Worm (Caenorhabditis elegans): Measurements from ENCODE around the gene Y77E11A.12.

Y77E11A.12 gene

DNA sequence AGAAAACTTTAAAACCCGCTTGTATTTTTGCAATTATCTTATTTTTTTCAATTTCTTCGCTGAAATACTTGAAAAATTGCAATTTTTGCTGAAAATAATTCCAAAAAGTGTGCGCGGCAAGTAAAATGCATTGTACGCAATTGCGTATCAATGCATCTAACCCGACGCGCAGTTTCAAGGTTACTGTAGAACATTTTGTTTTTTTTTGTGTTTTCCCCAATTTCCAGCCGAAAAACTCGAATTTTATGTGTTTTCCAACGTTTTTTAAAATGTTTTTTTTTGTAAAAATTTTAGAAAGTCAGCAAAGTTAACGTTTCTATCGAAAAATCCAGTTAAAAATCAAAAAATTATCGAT is 21.7 kb upstream of the Y77E11A.12 start:
- peak; percentile 44; the same call in 1 of the 2 replicates for TF ChIP-seq F33H1.4 (GFP tag; IDR thresholded peaks at IDR 0.05)
- TF ChIP-seq cebp-2 (GFP tag; IDR thresholded peaks at IDR 0.05) = no peak
- peak; percentile 75 for TF ChIP-seq madf-6 (GFP tag; IDR thresholded peaks at IDR 0.05)
- peak; percentile 77 for TF ChIP-seq athp-1 (tag; optimal IDR thresholded peaks at IDR 0.05)
- TF ChIP-seq xnd-1 (tag; optimal IDR thresholded peaks at IDR 0.05) = peak; percentile 67
- TF ChIP-seq C06A6.2 (GFP tag; conservative IDR thresholded peaks at IDR 0.05) = no peak
- TF ChIP-seq F39B2.1 (GFP tag; IDR thresholded peaks at IDR 0.05) = no peak
- TF ChIP-seq lsl-1 (GFP tag; optimal IDR thresholded peaks at IDR 0.05) = peak; percentile 82
- no peak for TF ChIP-seq mcd-1 (GFP tag; IDR thresholded peaks at IDR 0.05)
- peak; percentile 19 for TF ChIP-seq snpc-3.4 (tag; optimal IDR thresholded peaks at IDR 0.05)
- no peak for TF ChIP-seq hmg-20 (GFP tag; IDR thresholded peaks at IDR 0.05)
- peak; percentile 20; the same call in 1 of the 2 replicates for TF ChIP-seq madf-8 (GFP tag; conservative IDR thresholded peaks at IDR 0.05)

DNA sequence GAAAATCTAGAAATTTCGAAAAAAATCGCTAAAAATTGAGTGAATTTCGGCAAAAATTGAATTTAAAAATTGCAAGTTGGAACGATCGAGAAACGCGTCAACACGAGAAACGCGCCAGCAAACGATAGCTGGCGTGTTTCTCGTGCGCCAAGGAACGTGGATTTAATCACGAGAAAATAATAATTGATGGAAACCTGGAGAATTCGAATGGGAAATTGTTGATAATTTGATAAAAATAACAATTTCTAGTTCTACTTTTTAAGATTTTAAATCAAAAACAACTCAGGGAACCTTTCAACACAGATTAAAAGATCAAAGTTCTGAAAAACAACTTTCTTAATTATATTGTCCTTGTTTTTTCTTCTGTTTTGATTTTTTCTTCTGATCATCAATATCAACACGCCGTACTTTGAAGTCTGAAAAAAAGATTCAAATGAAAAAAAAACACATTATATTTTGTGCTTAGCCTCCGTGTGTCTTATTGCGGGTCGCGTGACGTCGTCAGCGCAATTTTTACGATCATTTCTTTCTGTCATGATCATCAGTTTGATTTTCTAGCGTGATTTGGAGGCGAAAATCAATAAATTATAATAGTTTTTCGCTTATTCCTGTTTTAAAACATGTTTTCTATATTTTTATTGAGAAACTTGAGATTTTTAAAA is 21.2 kb upstream of the Y77E11A.12 start, which contains the start of gene npp-20:
Gene npp-20, minus strand, starts transcription at position 6 of the 662 bp plus-strand sequence.
- peak; percentile 47 for TF ChIP-seq lin-54 (GFP tag; optimal IDR thresholded peaks at IDR 0.05)
- no peak for TF ChIP-seq die-1 (tag; optimal IDR thresholded peaks at IDR 0.05)
- TF ChIP-seq C06A6.2 (GFP tag; conservative IDR thresholded peaks at IDR 0.05) = no peak
- no peak for TF ChIP-seq sea-2 (GFP tag; IDR thresholded peaks at IDR 0.05)
- no peak for TF ChIP-seq snpc-1.3 (tag; optimal IDR thresholded peaks at IDR 0.05; ENCODE audit: insufficient read depth)
- no peak for TF ChIP-seq F57C9.4 (tag; optimal IDR thresholded peaks at IDR 0.05)
- TF ChIP-seq cebp-1 (GFP tag; IDR thresholded peaks at IDR 0.05) = no peak
- peak; percentile 52 for TF ChIP-seq cebp-1 (tag; optimal IDR thresholded peaks at IDR 0.05)
- no peak for TF ChIP-seq sptf-2 (GFP tag; optimal IDR thresholded peaks at IDR 0.05)
- no peak for TF ChIP-seq aptf-2 (GFP tag; conservative IDR thresholded peaks at IDR 0.05)
- TF ChIP-seq F33H1.4 (GFP tag; IDR thresholded peaks at IDR 0.05) = peak; percentile 54
- no peak for TF ChIP-seq lin-26 (GFP tag; IDR thresholded peaks at IDR 0.05)
- TF ChIP-seq F57A8.1 (GFP tag; optimal IDR thresholded peaks at IDR 0.05) = no peak
- TF ChIP-seq mcd-1 (GFP tag; IDR thresholded peaks at IDR 0.05) = peak; percentile 76
- no peak for TF ChIP-seq ztf-26 (tag; optimal IDR thresholded peaks at IDR 0.05)
- TF ChIP-seq let-607 (tag; optimal IDR thresholded peaks at IDR 0.05) = peak; percentile 8 to 15
- TF ChIP-seq Y53G8AR.9 (GFP tag; conservative IDR thresholded peaks at IDR 0.05) = peak; percentile 42
- no peak for TF ChIP-seq Y95B8A.8 (GFP tag; IDR thresholded peaks at IDR 0.05)
- no peak for TF ChIP-seq ekl-4 (GFP tag; IDR thresholded peaks at IDR 0.05)
- peak; percentile 50; the same call in 1 of the 2 replicates for TF ChIP-seq rcor-1 (GFP tag; IDR thresholded peaks at IDR 0.05)
- no peak for TF ChIP-seq F55B11.4 (tag; optimal IDR thresholded peaks at IDR 0.05; ENCODE audit: borderline replicate concordance, insufficient read depth)
- TF ChIP-seq B0336.3 (GFP tag; IDR thresholded peaks at IDR 0.05) = peak; percentile 49
- peak; percentile 60 for TF ChIP-seq xnd-1 (tag; optimal IDR thresholded peaks at IDR 0.05)
- peak; percentile 59; the same call in 1 of the 2 replicates for TF ChIP-seq nfyb-1 (GFP tag; IDR thresholded peaks at IDR 0.05)
- peak; percentile 16; the same call in 1 of the 2 replicates for TF ChIP-seq madf-8 (GFP tag; conservative IDR thresholded peaks at IDR 0.05)
- no peak for TF ChIP-seq cebp-2 (GFP tag; IDR thresholded peaks at IDR 0.05)
- TF ChIP-seq rpc-1 (optimal IDR thresholded peaks at IDR 0.05) = no peak
- TF ChIP-seq rpc-1 (tag; optimal IDR thresholded peaks at IDR 0.05) = no peak
- TF ChIP-seq egl-44 (GFP tag; IDR thresholded peaks at IDR 0.05) = no peak
- no peak for TF ChIP-seq gei-17 (GFP tag; optimal IDR thresholded peaks at IDR 0.05)
- no peak for TF ChIP-seq hlh-12 (tag; optimal IDR thresholded peaks at IDR 0.05)
- no peak for TF ChIP-seq pha-4 (tag; optimal IDR thresholded peaks at IDR 0.05)
- peak; percentile 26 for TF ChIP-seq nhr-80 (tag; optimal IDR thresholded peaks at IDR 0.05)
- no peak for TF ChIP-seq nhr-179 (tag; optimal IDR thresholded peaks at IDR 0.05)
- peak; percentile 65 for TF ChIP-seq madf-6 (GFP tag; IDR thresholded peaks at IDR 0.05)
- TF ChIP-seq akir-1 (GFP tag; optimal IDR thresholded peaks at IDR 0.05) = no peak
- peak; percentile 48; the same call in 1 of the 2 replicates for TF ChIP-seq pbrm-1 (GFP tag; IDR thresholded peaks at IDR 0.05)
- TF ChIP-seq T07F8.4 (tag; optimal IDR thresholded peaks at IDR 0.05) = no peak
- TF ChIP-seq ccch-3 (GFP tag; optimal IDR thresholded peaks at IDR 0.05) = no peak
- peak; percentile 29 for TF ChIP-seq lsl-1 (GFP tag; optimal IDR thresholded peaks at IDR 0.05)
- TF ChIP-seq hmg-1.2 (GFP tag; IDR thresholded peaks at IDR 0.05) = no peak
- no peak for TF ChIP-seq athp-1 (tag; optimal IDR thresholded peaks at IDR 0.05)

All from whole organism, young adult.